Worm (Caenorhabditis elegans) whole organism, midembryonic: ENCODE data around the gene Y47D7A.15.
"Not testable (repeated sequence)": the region's sequence is repeated elsewhere in the genome, so short reads cannot be mapped to it uniquely, and the experiment has no call there.

Source experiments
- T22C8.4 ChIP-seq: fragments of 200-800 bp; sonication (Bioruptor generic); IDR thresholded peaks from 2 replicates; pipeline ENCODE4 v1.3.6; 2022; ENCODE audit warnings: missing genetic modification characterization, missing compliant biosample characterization
- cog-1 ChIP-seq: sonication (generic microtip); optimal IDR thresholded peaks from 2 replicates; lab custom pipeline; 2016; ENCODE audit warnings: missing genetic modification characterization, missing compliant biosample characterization
- flt-1 ChIP-seq: fragments of 200-800 bp; sonication (Bioruptor generic); IDR thresholded peaks from 2 replicates; pipeline ENCODE4 v1.3.6; 2022; ENCODE audit warnings: missing genetic modification characterization, missing compliant biosample characterization
- klf-2 ChIP-seq: fragments of 200-800 bp; sonication (Bioruptor generic); conservative IDR thresholded peaks from 2 replicates; pipeline ENCODE4 v1.3.6; 2022; ENCODE audit warnings: missing genetic modification reagents, missing genetic modification characterization, missing compliant biosample characterization
- med-1 ChIP-seq: sonication (generic microtip); optimal IDR thresholded peaks from 2 replicates; lab custom pipeline; 2017; ENCODE audit warnings: missing genetic modification characterization, mild to moderate bottlenecking, missing compliant biosample characterization, antibody characterized with exemption, missing genetic modification reagents; ENCODE audit not compliant: insufficient read depth
- ref-1 ChIP-seq: fragments of 200-800 bp; sonication (Bioruptor generic); conservative IDR thresholded peaks from 2 replicates; pipeline ENCODE4 v1.3.6; 2022; ENCODE audit warnings: missing genetic modification reagents, missing genetic modification characterization, missing compliant biosample characterization
- tab-1 ChIP-seq: fragments of 200-800 bp; sonication (Bioruptor generic); IDR thresholded peaks from 2 replicates; pipeline ENCODE4 v1.3.6; 2022; ENCODE audit warnings: missing genetic modification characterization, missing compliant biosample characterization
- ztf-23 ChIP-seq: fragments of 200-800 bp; sonication (Bioruptor generic); IDR thresholded peaks from 2 replicates; pipeline ENCODE4 v1.3.6; 2022; ENCODE audit warnings: missing genetic modification reagents, missing genetic modification characterization, missing compliant biosample characterization
- ztf-29 ChIP-seq: fragments of 200-800 bp; sonication (Bioruptor generic); IDR thresholded peaks from 2 replicates; pipeline ENCODE4 v1.3.6; 2022; ENCODE audit warnings: missing genetic modification reagents, missing genetic modification characterization, missing compliant biosample characterization

The Y47D7A.15 gene

ce11 chrV:4432783-4433237 is at the start of gene Y47D7A.15:
Gene Y47D7A.15, minus strand, starts transcription at chrV:4433187.
- TF ChIP-seq flt-1, result 0 out of 2 replicates have a peak, but pooled peaks have one; percentile 39
- TF ChIP-seq cog-1 (tag; lab: Kevin White, UChicago), result no peak

ce11 chrV:4481823-4482222 is 48.8 kb upstream of the Y47D7A.15 start:
- TF ChIP-seq T22C8.4 (GFP tag; lab: Robert Waterston, UW) (no peak), ztf-29 (GFP tag; lab: Robert Waterston, UW) (no peak), ref-1 (GFP tag; lab: Robert Waterston, UW) (no peak), med-1 (GFP tag; lab: Kevin White, UChicago) (no peak), klf-2 (GFP tag; lab: Robert Waterston, UW) (no peak), tab-1 (no peak), ztf-23 (no peak), cog-1 (tag; lab: Kevin White, UChicago) (no peak), flt-1 (no peak)

ce11 chrV:4474543-4474942 is 41.6 kb upstream of the Y47D7A.15 start, which contains the start of gene str-35:
Gene str-35, plus strand, starts transcription at chrV:4474843.
- not testable (repeated sequence) for TF ChIP-seq ztf-23; cog-1 (tag; lab: Kevin White, UChicago); T22C8.4 (GFP tag; lab: Robert Waterston, UW)

ce11 chrV:4471065-4471464 is 38.1 kb upstream of the Y47D7A.15 start, which contains the start of gene T08H10.3:
Gene T08H10.3, plus strand, starts transcription at chrV:4471365.
- no peak for TF ChIP-seq klf-2 (GFP tag; lab: Robert Waterston, UW)
- TF ChIP-seq ref-1 (GFP tag; lab: Robert Waterston, UW), result no peak
- no peak for TF ChIP-seq ztf-29 (GFP tag; lab: Robert Waterston, UW)
- TF ChIP-seq tab-1, result no peak
- TF ChIP-seq cog-1 (tag; lab: Kevin White, UChicago), result no peak
- no peak for TF ChIP-seq ztf-23
- TF ChIP-seq med-1 (GFP tag; lab: Kevin White, UChicago), result no peak
- TF ChIP-seq flt-1, result no peak
- TF ChIP-seq T22C8.4 (GFP tag; lab: Robert Waterston, UW), result no peak

ce11 chrV:4454634-4455033 is 21.6 kb upstream of the Y47D7A.15 start, which contains the start of gene gnrr-5:
Gene gnrr-5, minus strand, starts transcription at chrV:4454734.
- TF ChIP-seq ztf-29 (GFP tag; lab: Robert Waterston, UW) (no peak), ref-1 (GFP tag; lab: Robert Waterston, UW) (no peak), klf-2 (GFP tag; lab: Robert Waterston, UW) (no peak), cog-1 (tag; lab: Kevin White, UChicago) (no peak), T22C8.4 (GFP tag; lab: Robert Waterston, UW) (no peak), ztf-23 (no peak), flt-1 (no peak), tab-1 (no peak), med-1 (GFP tag; lab: Kevin White, UChicago) (no peak)

ce11 chrV:4450523-4451089 is 17.6 kb upstream of the Y47D7A.15 start, which contains the start of gene rft-2:
Gene rft-2, minus strand, starts transcription at chrV:4450563.
- no peak for TF ChIP-seq tab-1
- TF ChIP-seq klf-2 (GFP tag; lab: Robert Waterston, UW), result no peak
- TF ChIP-seq ref-1 (GFP tag; lab: Robert Waterston, UW), result no peak
- no peak for TF ChIP-seq ztf-23
- TF ChIP-seq cog-1 (tag; lab: Kevin White, UChicago), result no peak
- no peak for TF ChIP-seq T22C8.4 (GFP tag; lab: Robert Waterston, UW)
- TF ChIP-seq med-1 (GFP tag; lab: Kevin White, UChicago), result no peak
- TF ChIP-seq ztf-29 (GFP tag; lab: Robert Waterston, UW), result no peak

- TF ChIP-seq flt-1, result no peak
- no peak for TF ChIP-seq ztf-29 (GFP tag; lab: Robert Waterston, UW)
- no peak for TF ChIP-seq ref-1 (GFP tag; lab: Robert Waterston, UW)
- TF ChIP-seq T22C8.4 (GFP tag; lab: Robert Waterston, UW), result no peak
- no peak for TF ChIP-seq ztf-23
- TF ChIP-seq cog-1 (tag; lab: Kevin White, UChicago), result no peak
- TF ChIP-seq med-1 (GFP tag; lab: Kevin White, UChicago), result no peak
Observed at ce11 chrV:4447637-4448036, 14.7 kb upstream of the Y47D7A.15 start.

ce11 chrV:4442749-4443381 is 9.9 kb upstream of the Y47D7A.15 start, which contains the start of gene rft-1:
Gene rft-1, minus strand, starts transcription at chrV:4443223.
- no peak for TF ChIP-seq ref-1 (GFP tag; lab: Robert Waterston, UW)
- no peak for TF ChIP-seq ztf-23
- no peak for TF ChIP-seq klf-2 (GFP tag; lab: Robert Waterston, UW)
- no peak for TF ChIP-seq flt-1
- TF ChIP-seq T22C8.4 (GFP tag; lab: Robert Waterston, UW), result no peak
- no peak for TF ChIP-seq ztf-29 (GFP tag; lab: Robert Waterston, UW)
- no peak for TF ChIP-seq tab-1
- TF ChIP-seq cog-1 (tag; lab: Kevin White, UChicago), result no peak
- TF ChIP-seq med-1 (GFP tag; lab: Kevin White, UChicago), result no peak

ce11 chrV:4437215-4437614 is 4.2 kb upstream of the Y47D7A.15 start:
- TF ChIP-seq ztf-23, result no peak
- no peak for TF ChIP-seq ztf-29 (GFP tag; lab: Robert Waterston, UW)
